Fruit fly (Drosophila melanogaster): ENCODE data around the gene Gapdh2.

dm6 chrX:15835393-15835792 lies 32.6 kb upstream of the Gapdh2 start, which contains the start of gene Chc:
- no peak for TF ChIP-seq Myc (optimal IDR thresholded peaks at IDR 0.05)
- TF ChIP-seq pan (optimal IDR thresholded peaks at IDR 0.05): no peak
- TF ChIP-seq sage (GFP tag; optimal IDR thresholded peaks at IDR 0.05): no peak

Measured in whole organism, wandering third instar larva.